Worm (Caenorhabditis elegans) whole organism, mixed stage, embryonic: Measurements from ENCODE around the gene sgn-1.
A peak's percentile ranks its signal among the peaks of the same experiment; 100 is the strongest.

Experiments used
- ces-1 ChIP-seq: fragments of 150-350 bp; optimal IDR thresholded peaks from 2 replicates; lab custom pipeline; 2014; ENCODE audit warnings: missing biosample characterization, missing genetic modification reagents, missing genetic modification characterization
- pha-4 ChIP-seq: fragments of 150-350 bp; optimal IDR thresholded peaks from 2 replicates; lab custom pipeline; 2018; ENCODE audit warnings: missing biosample characterization, missing genetic modification reagents, missing genetic modification characterization

sgn-1 gene

ce11 chrII:8732339-8733100 lies 51.0 kb downstream of the sgn-1 start, which contains the start of gene rol-6:
rol-6 (plus strand) TSS chrII:8733050.
- TF ChIP-seq ces-1 (GFP tag; lab: Kevin White, UChicago) (no peak), pha-4 (peak; percentile 96)
